Worm (Caenorhabditis elegans) whole organism, L1 larva: ENCODE data around the gene Y25C1A.14.

Experiments used
- blmp-1 ChIP-seq: fragments of 150-350 bp; optimal IDR thresholded peaks from 2 replicates; lab custom pipeline; 2014; ENCODE audit warnings: missing biosample characterization, missing genetic modification characterization
- elt-2 ChIP-seq: sonication (generic microtip); optimal IDR thresholded peaks from 2 replicates; lab custom pipeline; 2016; ENCODE audit warnings: missing genetic modification characterization, mild to moderate bottlenecking, inconsistent platforms, missing compliant biosample characterization, missing genetic modification reagents
- fkh-10 ChIP-seq: sonication (generic microtip); optimal IDR thresholded peaks from 2 replicates; lab custom pipeline; 2017; ENCODE audit warnings: missing biosample characterization, missing genetic modification reagents, missing genetic modification characterization
- irx-1 ChIP-seq: sonication (generic microtip); optimal IDR thresholded peaks from 2 replicates; lab custom pipeline; 2016; ENCODE audit warnings: missing genetic modification characterization, missing compliant biosample characterization
- nhr-28 ChIP-seq: fragments of 150-350 bp; optimal IDR thresholded peaks from 2 replicates; lab custom pipeline; 2014; ENCODE audit warnings: missing biosample characterization, missing genetic modification characterization
- nhr-77 ChIP-seq: fragments of 150-350 bp; optimal IDR thresholded peaks from 2 replicates; lab custom pipeline; 2014; ENCODE audit warnings: missing biosample characterization, missing genetic modification characterization
- rnt-1 ChIP-seq: sonication (generic microtip); optimal IDR thresholded peaks from 2 replicates; lab custom pipeline; 2016; ENCODE audit warnings: mild to moderate bottlenecking, missing genetic modification characterization, moderate library complexity, missing compliant biosample characterization
- skn-1 ChIP-seq: fragments of 150-350 bp; optimal IDR thresholded peaks from 2 replicates; lab custom pipeline; 2014; ENCODE audit warnings: missing biosample characterization, missing genetic modification characterization
- unc-130 ChIP-seq: fragments of 150-350 bp; optimal IDR thresholded peaks from 2 replicates; lab custom pipeline; 2017; ENCODE audit warnings: missing biosample characterization, missing genetic modification characterization, inconsistent platforms

DNA sequence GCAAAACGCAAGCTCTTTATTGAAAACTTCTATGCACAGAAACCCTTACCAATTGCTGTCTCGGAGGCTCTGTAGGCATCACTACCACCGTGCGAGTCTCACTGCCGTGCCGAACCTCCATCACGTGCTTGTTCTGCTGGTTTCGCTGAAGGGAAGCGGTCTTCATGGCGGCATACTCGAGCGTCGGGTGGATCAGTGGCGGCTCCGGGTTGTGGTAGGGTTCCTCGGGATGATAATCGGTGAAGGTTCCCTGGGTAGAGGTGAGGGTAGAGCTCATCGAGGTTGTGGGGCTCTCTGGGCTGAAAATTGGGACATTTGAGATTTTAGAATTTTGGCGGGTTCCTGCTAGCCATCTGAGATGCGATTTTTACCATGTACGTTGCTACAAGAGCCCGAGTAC, 43.9 kb downstream of the Y25C1A.14 start:
- no peak for TF ChIP-seq rnt-1 (tag; lab: Kevin White, UChicago)
- no peak for TF ChIP-seq elt-2 (tag; lab: Kevin White, UChicago)
- TF ChIP-seq fkh-10 (GFP tag; lab: Kevin White, UChicago) = no peak
- TF ChIP-seq skn-1 (tag; lab: Kevin White, UChicago) = no peak
- TF ChIP-seq nhr-28 (tag; lab: Kevin White, UChicago) = no peak
- TF ChIP-seq unc-130 (tag; lab: Kevin White, UChicago) = no peak
- TF ChIP-seq nhr-77 (tag; lab: Kevin White, UChicago) = no peak
- no peak for TF ChIP-seq blmp-1 (tag; lab: Kevin White, UChicago)
- TF ChIP-seq irx-1 (tag; lab: Kevin White, UChicago) = no peak
